Fruit fly (Drosophila melanogaster): ENCODE measurements around the gene CAH3.

CAH3 gene

DNA sequence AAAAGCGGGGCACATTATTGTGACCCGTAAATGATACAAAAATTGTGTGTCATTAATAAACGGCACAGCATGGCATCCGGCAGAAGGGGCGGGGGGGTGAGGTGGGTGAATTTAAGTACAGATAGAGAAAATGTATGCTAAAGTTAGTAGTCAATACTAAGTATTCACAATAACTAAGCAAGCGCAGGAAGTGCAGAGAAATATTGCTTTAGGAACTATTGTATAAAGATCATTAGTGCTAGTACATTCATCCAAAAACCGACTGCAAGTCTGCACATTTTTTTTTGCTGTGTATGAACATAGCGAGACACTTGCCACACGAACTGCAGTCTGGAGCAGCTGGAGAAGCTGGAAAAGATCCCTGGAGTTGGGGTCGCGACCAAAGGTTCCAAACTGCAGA, 11.6 kb upstream of the CAH3 start:
- TF ChIP-seq Pif1A (GFP tag; optimal IDR thresholded peaks at IDR 0.05) (no peak), CG8159 (tag; optimal IDR thresholded peaks at IDR 0.05) (peak; percentile 22), Snoo (tag; optimal IDR thresholded peaks at IDR 0.05) (peak; percentile 15), CG15710 (tag; optimal IDR thresholded peaks at IDR 0.05) (peak; percentile 29)

DNA sequence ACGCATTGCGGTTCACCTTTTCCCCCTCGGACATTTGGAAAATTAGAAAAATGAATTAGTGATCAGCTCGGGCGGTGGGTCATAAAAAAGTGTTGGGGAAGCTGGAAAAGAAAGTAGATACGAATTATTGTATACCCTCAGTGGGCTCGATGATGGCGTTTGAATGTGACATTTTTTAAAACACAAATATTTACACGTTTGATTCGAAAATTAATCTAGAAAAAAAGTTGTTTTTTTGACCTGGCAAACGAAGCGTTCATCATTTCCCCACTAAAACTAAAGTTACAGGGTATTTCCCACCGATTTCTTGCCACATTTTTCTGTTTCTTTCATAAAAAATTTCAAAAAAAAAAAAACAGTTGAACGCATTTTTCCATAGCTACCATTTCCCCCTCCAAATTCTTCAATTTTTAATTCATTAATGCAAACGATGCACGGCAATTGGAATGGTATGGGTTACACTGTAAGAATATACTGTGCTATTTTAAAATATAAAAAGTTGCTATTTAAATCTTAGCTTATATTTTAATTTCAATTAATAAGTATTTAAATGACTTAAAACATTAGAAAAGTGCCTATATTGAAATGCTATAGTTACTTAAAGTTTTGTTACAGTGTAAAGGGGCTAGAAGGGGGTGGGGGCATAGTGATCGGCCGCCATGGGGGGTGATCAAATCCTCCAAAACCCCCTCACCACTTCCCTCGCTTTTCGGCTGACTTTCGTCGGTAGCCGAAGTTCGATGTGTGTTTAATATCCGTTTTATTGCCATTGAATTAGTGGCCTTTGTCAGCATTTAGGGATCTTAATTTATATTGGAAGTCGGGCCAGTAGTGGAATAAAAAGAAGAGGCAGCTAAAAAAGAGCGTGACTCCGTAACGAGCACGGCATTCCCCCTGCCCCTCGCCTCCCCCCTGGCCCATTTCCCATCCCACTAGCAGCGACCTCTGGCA, 9.4 kb upstream of the CAH3 start:
- TF ChIP-seq rn (GFP tag; IDR thresholded peaks at IDR 0.05) = no peak

DNA sequence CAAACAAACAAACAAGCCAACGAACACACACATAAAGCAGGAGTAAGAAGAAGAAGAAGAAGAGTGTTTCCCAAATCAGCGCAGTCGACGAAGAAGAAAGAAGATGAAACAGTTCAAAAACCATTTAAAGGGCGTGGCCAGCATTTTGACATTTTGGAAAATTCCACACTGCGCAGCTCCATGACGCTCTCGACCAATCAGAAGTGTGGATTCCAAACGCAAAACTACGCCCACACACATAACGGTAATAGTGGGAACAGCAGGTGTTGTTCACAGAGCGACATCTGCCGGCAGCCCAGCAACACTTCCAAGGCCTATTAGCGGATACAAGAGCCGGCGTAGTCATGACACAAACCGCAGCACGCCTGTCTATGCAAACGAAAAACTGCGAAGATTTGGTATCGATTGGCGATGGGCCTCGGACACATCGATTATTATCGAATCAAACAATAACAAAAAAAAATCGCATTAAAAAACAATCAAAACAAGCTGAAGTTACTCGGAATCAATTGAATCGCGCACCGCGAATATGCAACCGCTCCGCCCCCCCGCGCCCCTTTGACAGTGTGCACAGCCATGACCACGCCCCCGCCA, 4.3 kb upstream of the CAH3 start, which contains the start of gene Rubicon:
Rubicon (plus strand) TSS at position 433 of the 594 bp plus-strand sequence.
- TF ChIP-seq CG12605 (GFP tag; IDR thresholded peaks at IDR 0.05) = peak; percentile 90
- peak; percentile 26 for TF ChIP-seq Snoo (tag; optimal IDR thresholded peaks at IDR 0.05)
- peak; percentile 84 for TF ChIP-seq CG32121 (GFP tag; IDR thresholded peaks at IDR 0.05)
- peak; percentile 62 for TF ChIP-seq CG15710 (tag; optimal IDR thresholded peaks at IDR 0.05)
- no peak for TF ChIP-seq Pif1B (GFP tag; optimal IDR thresholded peaks at IDR 0.05)
- TF ChIP-seq CG9948 (tag; optimal IDR thresholded peaks at IDR 0.05) = peak; percentile 53
- TF ChIP-seq CG10348 (GFP tag; IDR thresholded peaks at IDR 0.05) = no peak
- peak; percentile 81 for TF ChIP-seq fd96Ca (GFP tag; IDR thresholded peaks at IDR 0.05)
- TF ChIP-seq CG4496 (GFP tag; IDR thresholded peaks at IDR 0.05) = peak; percentile 88
- peak; percentile 13 for TF ChIP-seq EcR (GFP tag; optimal IDR thresholded peaks at IDR 0.05)
- TF ChIP-seq CG8159 (tag; optimal IDR thresholded peaks at IDR 0.05) = peak; percentile 57
- TF ChIP-seq CG13204 (GFP tag; optimal IDR thresholded peaks at IDR 0.05) = peak; percentile 50
- TF ChIP-seq CG17806 (tag; optimal IDR thresholded peaks at IDR 0.05) = peak; percentile 44
- TF ChIP-seq Pif1A (GFP tag; optimal IDR thresholded peaks at IDR 0.05) = no peak
- peak; percentile 73 for TF ChIP-seq CG34367 (tag; optimal IDR thresholded peaks at IDR 0.05)
- peak; percentile 72 for TF ChIP-seq rn (GFP tag; IDR thresholded peaks at IDR 0.05)
- peak; percentile 71 for TF ChIP-seq Ets98B (GFP tag; IDR thresholded peaks at IDR 0.05)
- peak; percentile 72 for TF ChIP-seq CG14655 (GFP tag; optimal IDR thresholded peaks at IDR 0.05)
- no peak for TF ChIP-seq D1 (tag; optimal IDR thresholded peaks at IDR 0.05)
- TF ChIP-seq gl (tag; optimal IDR thresholded peaks at IDR 0.05) = peak; percentile 84
- peak; percentile 50 for TF ChIP-seq CG8301 (tag; optimal IDR thresholded peaks at IDR 0.05)

dm6 chrX:8677434-8677833, 3.6 kb upstream of the CAH3 start:
- TF ChIP-seq EcR (GFP tag; optimal IDR thresholded peaks at IDR 0.05) (no peak), CG8159 (tag; optimal IDR thresholded peaks at IDR 0.05) (peak; percentile 34), Ets98B (GFP tag; IDR thresholded peaks at IDR 0.05) (peak; percentile 57), CG8301 (tag; optimal IDR thresholded peaks at IDR 0.05) (peak; percentile 31), rn (GFP tag; IDR thresholded peaks at IDR 0.05) (no peak), CG17806 (tag; optimal IDR thresholded peaks at IDR 0.05) (peak; percentile 4), CG32121 (GFP tag; IDR thresholded peaks at IDR 0.05) (peak; percentile 88), CG12605 (GFP tag; IDR thresholded peaks at IDR 0.05) (no peak), gl (tag; optimal IDR thresholded peaks at IDR 0.05) (no peak), D1 (tag; optimal IDR thresholded peaks at IDR 0.05) (no peak), CG14655 (GFP tag; optimal IDR thresholded peaks at IDR 0.05) (no peak), Snoo (tag; optimal IDR thresholded peaks at IDR 0.05) (peak; percentile 85), Pif1A (GFP tag; optimal IDR thresholded peaks at IDR 0.05) (peak; percentile 89), CG10348 (GFP tag; IDR thresholded peaks at IDR 0.05) (no peak; the same call in 1 of the 2 replicates), CG4496 (GFP tag; IDR thresholded peaks at IDR 0.05) (peak; percentile 58), Pif1B (GFP tag; optimal IDR thresholded peaks at IDR 0.05) (peak; percentile 85)

dm6 chrX:8681822-8682632, 975 bp downstream of the CAH3 start:
- TF ChIP-seq CG12605 (GFP tag; IDR thresholded peaks at IDR 0.05) (peak; percentile 26; the same call in 1 of the 2 replicates), CG8159 (tag; optimal IDR thresholded peaks at IDR 0.05) (no peak), Pif1B (GFP tag; optimal IDR thresholded peaks at IDR 0.05) (no peak), Snoo (tag; optimal IDR thresholded peaks at IDR 0.05) (no peak), CG15710 (tag; optimal IDR thresholded peaks at IDR 0.05) (no peak), Pif1A (GFP tag; optimal IDR thresholded peaks at IDR 0.05) (no peak), CG34367 (tag; optimal IDR thresholded peaks at IDR 0.05) (no peak), CG10348 (GFP tag; IDR thresholded peaks at IDR 0.05) (no peak), CG14655 (GFP tag; optimal IDR thresholded peaks at IDR 0.05) (no peak), rn (GFP tag; IDR thresholded peaks at IDR 0.05) (no peak), CG9948 (tag; optimal IDR thresholded peaks at IDR 0.05) (no peak), CG17806 (tag; optimal IDR thresholded peaks at IDR 0.05) (no peak), CG13204 (GFP tag; optimal IDR thresholded peaks at IDR 0.05) (no peak), D1 (tag; optimal IDR thresholded peaks at IDR 0.05) (no peak), EcR (GFP tag; optimal IDR thresholded peaks at IDR 0.05) (no peak), CG32121 (GFP tag; IDR thresholded peaks at IDR 0.05) (peak; percentile 51), CG4496 (GFP tag; IDR thresholded peaks at IDR 0.05) (peak; percentile 37; the same call in 1 of the 3 replicates), Ets98B (GFP tag; IDR thresholded peaks at IDR 0.05) (peak; percentile 27; the same call in 1 of the 2 replicates), CG8301 (tag; optimal IDR thresholded peaks at IDR 0.05) (no peak), fd96Ca (GFP tag; IDR thresholded peaks at IDR 0.05) (no peak), gl (tag; optimal IDR thresholded peaks at IDR 0.05) (no peak)
